Fruit fly (Drosophila melanogaster) whole organism: ENCODE results near the gene CG6059.

Source experiments
- CG8478 ChIP-seq: fragments of >200 bp; optimal IDR thresholded peaks from 2 replicates; lab custom pipeline; 2018; ENCODE audit warnings: inconsistent platforms
- Dll ChIP-seq: fragments of >200 bp; optimal IDR thresholded peaks from 2 replicates; lab custom pipeline; 2017
- EcR ChIP-seq, 2 experiments: fragments of >200 bp; optimal IDR thresholded peaks; 2 replicates each; lab custom pipeline; 2017; ENCODE audit warnings: missing biosample characterization in 2 of 2, missing genetic modification characterization in 2 of 2, missing genetic modification reagents in 2 of 2
- pan ChIP-seq: fragments of >200 bp; optimal IDR thresholded peaks from 2 replicates; lab custom pipeline; 2017
- psq ChIP-seq: fragments of >200 bp; optimal IDR thresholded peaks from 2 replicates; lab custom pipeline; 2017
- usp ChIP-seq: fragments of >200 bp; optimal IDR thresholded peaks from 2 replicates; lab custom pipeline; 2017; ENCODE audit warnings: missing biosample characterization, missing genetic modification characterization, mixed read lengths

The CG6059 gene

DNA sequence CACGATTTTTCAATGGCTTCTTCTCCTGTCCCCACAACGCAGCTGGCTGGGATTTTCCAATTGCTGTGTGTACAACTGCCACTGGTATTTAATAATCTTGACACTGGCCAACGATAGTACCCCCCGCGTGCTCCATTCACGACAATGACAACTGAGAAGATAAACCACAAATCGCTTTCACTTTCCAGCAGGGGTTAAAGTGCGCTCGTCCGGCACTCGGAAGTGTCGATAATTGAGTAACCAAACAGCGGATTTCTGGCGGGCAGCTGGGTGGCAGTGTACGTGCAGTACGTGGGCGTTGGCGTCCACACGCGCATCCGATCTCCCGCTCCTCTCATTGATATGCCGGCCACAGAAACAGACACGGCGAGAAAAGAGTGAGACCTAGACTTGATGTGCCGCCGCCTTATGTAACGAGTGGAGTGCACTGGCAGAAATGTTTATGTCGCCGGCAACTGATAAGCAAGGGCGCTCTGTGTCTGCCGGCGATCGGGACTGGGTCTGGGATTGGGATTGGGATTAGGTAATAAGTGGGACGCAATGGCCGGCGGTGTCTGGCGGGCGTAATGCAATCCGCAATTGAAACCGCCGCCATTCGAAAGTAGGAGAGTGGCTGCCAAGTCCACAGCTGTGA, 10.4 kb upstream of the CG6059 start:
- TF ChIP-seq psq (lab: Kevin White, UChicago) (no peak), CG8478 (no peak), usp (GFP tag; lab: Kevin White, UChicago) (no peak), pan (lab: Kevin White, UChicago) (no peak), Dll (lab: Kevin White, UChicago) (no peak), EcR (GFP tag; optimal IDR thresholded peaks at IDR 0.05; lab: Kevin White, UChicago) (no peak)

DNA sequence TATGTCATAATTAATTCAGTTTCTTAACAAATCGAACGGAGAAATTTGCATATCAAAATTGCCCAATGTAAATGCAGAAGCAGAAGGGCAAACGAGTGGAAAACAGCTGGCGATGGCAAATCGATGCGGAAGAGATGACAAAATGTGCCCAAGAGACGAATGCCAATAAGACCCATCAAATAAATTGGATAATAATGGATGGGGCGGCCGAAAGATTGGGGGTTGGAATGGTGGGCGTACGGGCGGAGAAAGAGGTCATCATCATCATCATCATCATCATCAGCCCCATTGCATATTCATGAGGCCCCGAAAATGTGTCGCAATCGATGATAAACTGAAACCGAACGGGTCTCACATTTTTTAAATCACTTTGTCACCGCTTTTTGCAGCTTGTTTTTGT, 9.5 kb upstream of the CG6059 start:
- TF ChIP-seq Dll (lab: Kevin White, UChicago) (no peak), usp (GFP tag; lab: Kevin White, UChicago) (no peak), psq (lab: Kevin White, UChicago) (no peak), pan (lab: Kevin White, UChicago) (no peak), EcR (GFP tag; optimal IDR thresholded peaks at IDR 0.05; lab: Kevin White, UChicago) (no peak), CG8478 (no peak)

DNA sequence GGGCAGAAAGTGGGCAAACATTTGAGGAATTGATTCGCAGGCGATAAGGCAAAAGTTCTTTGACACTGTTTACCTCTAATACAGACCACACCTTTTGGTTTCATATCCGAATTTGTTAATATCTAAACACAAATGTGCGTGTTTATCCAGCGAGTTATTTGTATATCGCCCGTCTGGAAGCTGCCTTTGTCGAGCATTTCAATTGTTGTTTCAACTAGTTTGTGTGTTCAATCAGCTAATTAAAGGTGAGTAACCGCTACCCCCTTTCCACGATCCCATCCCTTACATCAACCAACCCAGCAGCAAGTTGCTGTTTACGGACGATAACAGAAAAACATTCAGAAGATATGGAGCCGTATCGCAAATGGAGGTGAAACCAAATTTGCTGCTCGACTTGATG, 6.9 kb upstream of the CG6059 start:
- TF ChIP-seq usp (GFP tag; lab: Kevin White, UChicago) = no peak
- TF ChIP-seq Dll (lab: Kevin White, UChicago) = no peak

DNA sequence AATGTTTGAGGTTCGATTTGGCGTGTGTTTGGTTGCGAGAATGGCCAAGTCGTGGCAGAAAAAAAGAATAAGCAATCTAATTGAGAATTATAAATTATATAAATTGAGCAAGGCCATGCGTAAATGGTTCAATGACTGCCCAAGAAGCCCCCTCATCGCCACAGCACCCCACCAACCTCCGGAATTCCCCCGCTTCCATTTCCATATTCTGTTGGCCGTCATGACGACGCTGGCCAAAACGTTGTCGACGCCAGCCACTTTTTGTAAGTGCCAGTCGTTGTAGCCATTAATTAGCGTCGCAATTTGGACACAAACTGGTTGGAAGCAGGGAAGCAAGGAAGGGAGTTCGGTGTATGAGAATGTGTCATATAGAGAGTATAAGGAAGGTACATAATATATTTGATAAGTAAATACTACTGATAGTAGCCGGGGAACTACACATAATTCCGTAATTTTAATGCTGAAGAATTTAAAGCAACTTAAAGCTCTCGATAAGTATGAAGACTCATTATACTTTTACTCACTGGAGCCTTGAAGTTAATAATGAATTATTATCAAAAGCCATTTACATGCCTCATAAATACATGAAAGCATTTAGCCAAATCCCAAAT, 6.2 kb upstream of the CG6059 start:
- TF ChIP-seq psq (lab: Kevin White, UChicago) (no peak), EcR (GFP tag; optimal IDR thresholded peaks at IDR 0.05; lab: Kevin White, UChicago) (no peak), CG8478 (no peak), usp (GFP tag; lab: Kevin White, UChicago) (no peak), pan (lab: Kevin White, UChicago) (no peak), Dll (lab: Kevin White, UChicago) (no peak)

DNA sequence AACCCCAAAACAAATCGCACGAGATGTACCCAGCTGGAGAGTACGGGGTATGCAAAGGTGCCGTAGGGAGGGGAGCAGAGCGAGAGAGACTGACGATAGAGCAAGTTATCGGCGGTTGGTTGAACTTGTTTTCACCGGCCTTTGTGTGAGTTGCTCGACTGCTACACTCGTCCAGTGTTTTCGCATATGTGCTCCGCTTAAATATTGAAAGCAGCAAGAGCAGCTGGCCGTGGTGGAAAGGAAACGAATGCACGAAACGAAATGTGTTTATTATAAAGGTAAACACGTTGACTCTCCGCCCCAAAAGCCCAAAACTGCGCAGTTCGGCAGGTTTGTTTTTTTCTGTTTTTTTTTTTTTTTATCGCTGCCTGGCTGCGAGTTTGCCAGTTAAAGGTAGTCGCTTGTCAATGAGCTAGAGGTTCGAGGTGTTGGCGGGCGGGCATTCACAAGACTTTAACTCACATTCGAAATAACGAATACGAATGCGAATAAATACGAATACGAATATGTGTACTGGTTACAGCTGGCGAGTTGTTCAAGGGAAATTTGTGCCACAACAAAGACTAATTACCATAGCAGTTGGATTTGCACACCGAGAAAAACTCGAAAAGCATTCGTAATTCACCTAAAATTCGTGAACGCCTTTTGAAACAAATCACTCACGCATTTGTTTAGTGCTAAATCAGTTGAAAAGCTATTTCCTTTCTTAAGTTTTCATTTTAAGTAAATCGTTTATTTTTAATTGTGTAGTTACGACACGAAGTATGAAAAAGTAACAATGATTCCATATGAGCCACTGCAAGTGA, 5.3 kb upstream of the CG6059 start:
- TF ChIP-seq CG8478 (no peak), psq (lab: Kevin White, UChicago) (no peak), EcR (GFP tag; optimal IDR thresholded peaks at IDR 0.05; lab: Kevin White, UChicago) (no peak), Dll (lab: Kevin White, UChicago) (no peak), pan (lab: Kevin White, UChicago) (no peak), usp (GFP tag; lab: Kevin White, UChicago) (no peak)

DNA sequence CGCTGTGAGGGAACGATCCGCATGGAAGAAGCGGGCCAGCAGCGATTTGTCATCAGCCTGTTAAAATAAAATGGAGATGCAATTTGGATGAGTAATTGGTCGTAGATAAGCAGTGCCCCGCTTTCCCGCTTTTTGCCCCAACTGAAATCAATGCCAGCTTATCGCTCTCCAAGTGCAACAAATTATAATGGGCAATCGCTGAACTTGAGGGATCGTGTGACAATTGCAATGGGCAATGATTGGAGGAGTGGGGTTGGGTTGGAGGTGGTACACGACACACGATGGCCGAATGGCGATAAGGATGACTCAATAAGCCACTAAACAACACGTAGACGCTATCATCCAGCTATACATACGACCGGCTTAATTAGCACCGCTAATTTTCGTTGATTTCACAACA, 4.2 kb upstream of the CG6059 start:
- TF ChIP-seq psq (lab: Kevin White, UChicago) (no peak), pan (lab: Kevin White, UChicago) (no peak), usp (GFP tag; lab: Kevin White, UChicago) (no peak), Dll (lab: Kevin White, UChicago) (no peak), CG8478 (no peak), EcR (GFP tag; optimal IDR thresholded peaks at IDR 0.05; lab: Kevin White, UChicago) (no peak)

DNA sequence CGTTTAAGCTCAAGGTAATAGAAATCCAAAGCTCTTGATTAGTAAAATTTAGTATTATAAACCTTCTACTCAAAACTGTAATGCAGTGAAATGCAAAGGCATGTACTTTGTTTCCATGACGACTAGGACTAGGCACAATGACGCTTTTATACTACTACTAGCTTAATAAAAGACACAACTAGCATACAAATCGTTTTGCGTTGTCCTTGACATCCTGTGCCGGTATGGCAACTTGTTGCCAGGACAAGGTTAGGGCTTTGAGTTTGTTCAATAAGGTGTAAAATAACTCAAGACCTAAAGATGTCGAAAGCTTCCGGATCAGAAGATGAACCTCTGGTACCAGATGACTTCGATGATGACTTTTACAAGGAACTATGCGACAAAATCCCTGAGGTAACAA, 6.1 kb downstream of the CG6059 start, which contains the start of gene CG5882:
TSS of gene CG5882 (plus strand) at position 301 of the 400 bp plus-strand sequence.
- TF ChIP-seq CG8478 (no peak), pan (lab: Kevin White, UChicago) (no peak), Dll (lab: Kevin White, UChicago) (no peak), EcR (GFP tag; optimal IDR thresholded peaks at IDR 0.05; lab: Kevin White, UChicago) (no peak), psq (lab: Kevin White, UChicago) (no peak), usp (GFP tag; lab: Kevin White, UChicago) (no peak)

DNA sequence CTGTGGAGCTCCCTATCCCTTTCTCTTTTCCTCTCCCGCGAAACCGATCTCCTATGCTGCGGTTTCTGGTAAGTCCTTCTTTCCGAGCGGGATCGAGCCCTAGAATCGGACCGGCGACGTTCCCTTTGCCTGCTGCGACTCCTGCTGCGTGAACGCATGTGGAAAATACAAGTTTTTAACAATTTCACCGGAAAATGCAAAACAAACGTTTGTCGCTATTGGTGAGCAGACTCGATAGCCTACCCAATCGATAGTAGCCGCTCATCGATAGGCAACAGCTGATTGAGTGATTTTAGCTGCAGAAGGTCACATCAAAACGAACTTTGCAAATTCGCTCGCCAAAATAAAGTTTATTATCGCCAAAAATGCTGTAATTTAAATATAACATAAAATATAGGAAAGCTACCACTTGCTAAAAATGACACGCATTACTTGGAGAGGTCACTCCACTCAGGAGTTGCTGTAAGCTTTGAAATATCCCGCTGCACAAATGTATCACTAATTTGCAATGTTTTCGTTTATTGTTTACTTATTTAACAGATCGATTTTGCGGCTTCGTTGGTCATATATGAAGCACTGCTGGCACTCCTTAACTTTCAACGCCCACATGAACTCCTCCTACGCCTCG, 7.9 kb downstream of the CG6059 start, which contains the start of the genes CG6066 and CG5880:
TSS of gene CG6066 (minus strand) at position 243 of the 628 bp plus-strand sequence.
TSS of gene CG5880 (plus strand) at position 281 of the 628 bp plus-strand sequence.
- TF ChIP-seq usp (GFP tag; lab: Kevin White, UChicago) (no peak), CG8478 (no peak), psq (lab: Kevin White, UChicago) (no peak), EcR (GFP tag; optimal IDR thresholded peaks at IDR 0.05; lab: Kevin White, UChicago) (no peak), pan (lab: Kevin White, UChicago) (no peak), Dll (lab: Kevin White, UChicago) (no peak)

DNA sequence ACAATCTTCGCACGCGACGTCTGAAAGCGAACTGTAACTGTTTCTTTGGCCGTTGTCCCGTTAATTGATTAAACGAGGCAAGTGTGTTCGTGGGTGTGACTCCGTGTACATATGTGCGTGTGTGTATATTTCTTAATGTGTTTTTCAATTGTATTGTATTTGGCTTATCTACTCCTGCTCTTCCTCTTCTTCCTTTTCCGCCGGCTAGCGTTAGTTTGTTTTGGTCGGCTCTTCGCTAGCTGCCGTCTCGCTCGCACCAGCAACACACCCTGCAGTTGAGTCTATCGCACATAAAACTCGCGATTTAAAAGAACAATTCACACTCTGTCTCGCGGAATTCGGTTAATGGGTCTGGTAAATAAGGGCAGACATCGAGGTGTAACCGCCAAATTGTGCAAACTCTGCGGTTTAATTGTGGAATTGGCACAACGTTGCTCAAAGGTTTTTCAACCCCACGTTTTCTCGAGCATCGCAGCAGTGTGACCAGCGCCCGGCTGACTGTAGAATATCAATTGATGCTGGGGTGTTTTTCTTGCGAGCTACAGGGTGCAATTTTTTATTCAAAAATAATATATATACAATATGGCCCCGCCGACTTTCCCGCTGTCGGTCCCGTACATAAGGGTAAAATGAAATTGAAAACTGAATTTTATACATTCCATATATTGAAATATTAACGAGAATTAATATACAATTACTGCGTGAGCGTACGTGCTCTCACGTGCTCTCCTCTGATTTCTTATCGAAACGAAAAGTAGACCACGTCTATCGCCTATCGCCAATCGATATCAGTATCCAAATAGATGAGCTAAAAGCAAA, 12.5 kb downstream of the CG6059 start, which contains the start of the genes gb and CG5815:
TSS of gene gb (minus strand) at position 487 of the 819 bp plus-strand sequence.
TSS of gene CG5815 (plus strand) at position 783 of the 819 bp plus-strand sequence.
- TF ChIP-seq EcR (GFP tag; optimal IDR thresholded peaks at IDR 0.05; lab: Kevin White, UChicago) = peak in 1 of 2 experiments; percentile 72
- TF ChIP-seq Dll (lab: Kevin White, UChicago) = no peak

DNA sequence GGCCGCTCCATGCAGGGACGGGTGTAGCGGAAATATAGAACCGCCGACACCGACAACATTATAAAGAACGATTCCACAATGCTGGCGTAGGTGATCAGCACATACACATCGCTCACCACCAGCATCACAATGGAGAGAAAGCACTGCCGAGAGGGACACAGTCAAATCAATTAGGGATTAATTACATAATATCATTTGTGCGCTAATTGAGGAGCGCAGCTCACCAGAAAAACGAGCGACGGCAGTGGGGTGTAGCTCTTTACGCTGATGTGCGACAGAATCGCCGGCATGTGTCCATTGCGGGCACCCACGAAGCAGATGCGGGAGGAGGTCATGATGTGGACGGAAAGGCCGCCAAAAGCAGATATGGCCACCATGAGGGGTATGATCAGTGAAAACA, 15.0 kb downstream of the CG6059 start:
- no peak for TF ChIP-seq Dll (lab: Kevin White, UChicago)
- no peak for TF ChIP-seq psq (lab: Kevin White, UChicago)
- no peak for TF ChIP-seq EcR (GFP tag; optimal IDR thresholded peaks at IDR 0.05; lab: Kevin White, UChicago)
